Worm (Caenorhabditis elegans) whole organism, L1 larva: ENCODE results near the gene bgnt-1.5.

ENCODE experiments used
- aly-2 ChIP-seq: fragments of 150-350 bp; optimal IDR thresholded peaks from 2 replicates; lab custom pipeline; 2014; ENCODE audit warnings: missing biosample characterization, missing genetic modification characterization
- ama-1 ChIP-seq: fragments of 150-350 bp; optimal IDR thresholded peaks from 2 replicates; lab custom pipeline; 2014
- elt-3 ChIP-seq, 6 experiments: fragments of 150-350 bp in 1 of 6; sonication (generic microtip); optimal IDR thresholded peaks; 2 replicates each; lab custom pipeline; 2017 to 2018; ENCODE audit warnings: missing biosample characterization in 6 of 6, missing genetic modification characterization in 6 of 6, inconsistent platforms in 1 of 6
- fkh-8 ChIP-seq: sonication (generic microtip); optimal IDR thresholded peaks from 2 replicates; lab custom pipeline; 2016; ENCODE audit warnings: mild to moderate bottlenecking, missing genetic modification characterization, missing compliant biosample characterization
- hlh-17 ChIP-seq: fragments of 200-800 bp; sonication (Bioruptor generic); optimal IDR thresholded peaks from 2 replicates; lab custom pipeline; 2018; ENCODE audit warnings: missing genetic modification characterization, mild to moderate bottlenecking, missing compliant biosample characterization, moderate library complexity, borderline replicate concordance
- lin-13 ChIP-seq: fragments of 150-350 bp; optimal IDR thresholded peaks from 2 replicates; lab custom pipeline; 2014; ENCODE audit warnings: missing biosample characterization, missing genetic modification reagents, missing genetic modification characterization
- lin-39 ChIP-seq: fragments of 150-350 bp; optimal IDR thresholded peaks from 2 replicates; lab custom pipeline; 2014; ENCODE audit warnings: missing biosample characterization, missing genetic modification reagents, missing genetic modification characterization
- mdl-1 ChIP-seq, 2 experiments: fragments of 150-350 bp; optimal IDR thresholded peaks; 2 replicates each; lab custom pipeline; 2014 to 2017; ENCODE audit warnings: missing biosample characterization in 2 of 2, missing genetic modification characterization in 2 of 2, inconsistent platforms in 1 of 2
- pqm-1 ChIP-seq: sonication (generic microtip); optimal IDR thresholded peaks from 3 replicates; lab custom pipeline; 2017; ENCODE audit warnings: missing biosample characterization, missing genetic modification characterization

DNA sequence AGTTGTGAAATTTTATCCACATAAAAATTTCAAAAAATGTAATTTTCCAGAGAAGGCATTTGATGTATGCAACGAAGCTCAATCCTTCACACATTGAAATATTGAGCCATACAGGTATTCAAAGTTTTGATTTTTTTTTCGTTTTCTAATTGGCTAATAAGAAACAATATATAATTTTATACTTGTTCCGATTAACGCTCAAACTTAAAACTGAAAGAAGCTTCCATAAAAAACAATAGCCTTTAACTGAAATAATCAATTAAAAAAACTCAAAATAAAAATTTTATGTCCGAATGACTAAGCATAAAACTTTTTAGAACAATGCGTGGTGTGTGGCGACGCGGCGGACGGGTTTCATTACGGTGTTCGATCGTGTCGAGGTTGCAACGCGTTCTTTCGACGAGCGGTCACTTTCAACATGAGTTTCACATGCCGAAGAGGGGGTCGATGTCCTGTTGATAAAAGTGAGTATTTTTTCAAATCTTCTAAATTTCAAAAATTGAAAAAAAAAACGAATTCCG lies 19.8 kb upstream of the bgnt-1.5 start, which contains the start of gene nhr-32:
- TF ChIP-seq fkh-8 (no peak), aly-2 (tag; lab: Kevin White, UChicago) (no peak), lin-13 (no peak), lin-39 (no peak), mdl-1 (tag; optimal IDR thresholded peaks at IDR 0.05; lab: Kevin White, UChicago) (no peak), ama-1 (lab: Kevin White, UChicago) (no peak), pqm-1 (tag; lab: Kevin White, UChicago) (no peak), elt-3 (tag; optimal IDR thresholded peaks at IDR 0.05; lab: Kevin White, UChicago) (no peak), hlh-17 (GFP tag; lab: Kevin White, UChicago) (no peak)
